Fruit fly (Drosophila melanogaster): ENCODE data around the gene CG11634.

dm6 chr2L:21867040-21867981, 48.8 kb upstream of the CG11634 start:
- no peak for TF ChIP-seq CG8478 (optimal IDR thresholded peaks at IDR 0.05)
- TF ChIP-seq CTCF (optimal IDR thresholded peaks at IDR 0.05): no peak
